Worm (Caenorhabditis elegans) whole organism, L4/young adult: ENCODE results near the gene tut-2.

ENCODE experiments used
- W03F9.2 ChIP-seq: fragments of 150-350 bp; optimal IDR thresholded peaks from 2 replicates; lab custom pipeline; 2014; ENCODE audit warnings: missing biosample characterization, missing genetic modification characterization
- dao-5 ChIP-seq: sonication (generic microtip); optimal IDR thresholded peaks from 2 replicates; lab custom pipeline; 2016; ENCODE audit warnings: missing genotype, missing genetic modification characterization, moderate library complexity, missing compliant biosample characterization
- him-1 ChIP-seq: sonication (generic microtip); optimal IDR thresholded peaks from 2 replicates; lab custom pipeline; 2016; ENCODE audit warnings: missing genotype, missing genetic modification reagents, missing genetic modification characterization, missing compliant biosample characterization

tut-2 gene

DNA sequence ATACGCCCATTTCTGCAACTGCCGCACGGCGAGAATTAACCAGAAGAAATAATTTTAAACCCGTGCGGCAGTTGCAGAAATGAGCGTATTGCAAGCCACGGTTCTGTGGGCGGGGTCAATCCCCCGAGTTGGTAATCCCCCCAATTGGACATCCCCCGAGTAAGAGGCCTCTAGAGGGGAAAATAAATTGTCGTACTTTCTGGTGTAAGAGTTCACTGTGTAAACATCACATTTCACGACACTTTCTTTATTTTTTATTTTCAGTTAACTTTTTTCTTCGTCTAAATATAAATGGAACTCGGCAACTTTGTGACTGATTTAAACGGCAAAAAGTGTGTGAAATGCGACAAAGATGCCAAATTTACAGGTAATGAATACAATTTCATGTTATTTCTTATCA lies at the start of gene tut-2:
TSS of gene tut-2 (plus strand) at position 277 of the 400 bp plus-strand sequence.
- no peak for TF ChIP-seq W03F9.2 (tag; lab: Kevin White, UChicago)
- no peak for TF ChIP-seq him-1 (tag; lab: Kevin White, UChicago)
- TF ChIP-seq dao-5 (tag; lab: Kevin White, UChicago) = no peak

DNA sequence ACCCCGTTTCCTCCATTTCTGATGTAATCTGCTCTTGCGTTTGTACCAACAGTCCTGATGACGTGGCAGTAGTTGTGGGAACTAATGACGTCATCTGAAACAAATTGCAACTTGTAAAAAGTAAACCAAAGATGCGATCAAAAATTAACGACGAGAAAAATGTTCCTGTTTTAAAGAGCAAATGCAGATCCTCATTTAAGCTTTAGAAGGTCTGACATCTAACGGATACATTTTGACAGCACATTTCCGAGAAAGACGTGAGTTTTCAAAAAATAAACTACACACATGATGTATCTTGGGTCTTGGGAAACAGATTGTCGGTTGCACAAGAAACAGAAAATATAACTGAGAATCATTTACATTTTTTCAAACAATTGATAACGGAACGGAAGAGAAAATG lies 42.5 kb upstream of the tut-2 start, which contains the start of gene H09F14.1:
TSS of gene H09F14.1 (minus strand) at position 101 of the 400 bp plus-strand sequence.
- TF ChIP-seq him-1 (tag; lab: Kevin White, UChicago) = no peak
- no peak for TF ChIP-seq W03F9.2 (tag; lab: Kevin White, UChicago)
- TF ChIP-seq dao-5 (tag; lab: Kevin White, UChicago) = no peak

DNA sequence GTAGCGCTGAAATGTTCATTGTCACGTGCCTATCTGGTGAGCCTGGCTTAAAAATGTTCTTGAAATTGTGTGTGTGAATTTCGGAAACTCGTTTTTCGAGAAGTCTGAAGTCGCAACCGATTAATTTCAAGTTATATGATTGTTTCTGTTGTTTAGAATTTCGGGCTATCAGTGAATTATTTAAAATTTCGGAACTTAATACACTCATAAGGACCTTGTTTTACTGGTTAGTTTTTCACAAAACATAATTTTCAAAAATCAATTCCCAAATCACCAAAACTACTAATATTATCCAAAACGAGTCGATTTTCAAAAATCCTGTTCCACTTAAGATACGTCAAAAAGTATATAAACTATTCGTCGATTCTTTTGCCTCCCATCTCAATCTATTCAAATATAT lies 27.5 kb upstream of the tut-2 start:
- TF ChIP-seq W03F9.2 (tag; lab: Kevin White, UChicago) = no peak
- TF ChIP-seq him-1 (tag; lab: Kevin White, UChicago) = no peak
- no peak for TF ChIP-seq dao-5 (tag; lab: Kevin White, UChicago)

DNA sequence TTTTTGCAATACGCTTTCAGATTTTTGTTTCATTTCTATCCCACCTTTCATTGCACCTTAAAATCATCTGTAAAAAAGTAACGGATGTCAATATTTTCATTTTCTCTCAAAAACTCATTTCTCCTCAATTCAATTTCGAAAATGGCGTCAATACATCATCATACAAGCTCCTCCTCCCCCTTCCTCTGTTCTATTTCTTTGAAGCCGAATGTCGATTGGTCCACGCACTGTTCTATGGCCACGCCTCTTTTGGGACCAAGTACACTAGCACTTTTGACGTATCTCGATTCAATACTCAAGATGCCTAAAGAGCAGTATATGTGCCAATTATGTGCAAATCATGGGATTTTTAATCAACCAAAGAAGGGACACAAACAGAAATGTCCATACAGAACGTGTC lies 25.3 kb upstream of the tut-2 start, which contains the start of gene mab-23:
TSS of gene mab-23 (plus strand) at position 301 of the 400 bp plus-strand sequence.
- no peak for TF ChIP-seq dao-5 (tag; lab: Kevin White, UChicago)
- TF ChIP-seq him-1 (tag; lab: Kevin White, UChicago) = no peak
- no peak for TF ChIP-seq W03F9.2 (tag; lab: Kevin White, UChicago)

DNA sequence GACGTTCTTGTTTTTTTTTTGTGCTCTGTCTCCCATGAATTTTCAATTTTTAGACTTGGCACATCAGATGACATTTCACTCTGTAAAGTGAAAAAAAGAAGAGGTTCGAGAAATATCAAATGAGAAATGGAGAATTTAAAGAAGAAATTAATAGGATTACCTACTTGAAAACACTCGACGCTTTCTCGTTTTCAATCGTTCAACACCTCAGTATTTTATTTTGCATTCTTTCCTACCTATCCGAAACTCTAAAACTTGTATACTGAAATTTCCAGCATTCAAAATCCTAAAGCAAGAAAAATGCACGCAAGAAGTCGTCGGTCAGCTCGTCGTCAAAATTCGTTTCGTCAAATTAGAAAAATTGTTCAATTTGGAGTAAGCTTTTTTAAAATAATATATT lies 22.3 kb upstream of the tut-2 start, which contains the start of gene kvs-2:
TSS of gene kvs-2 (plus strand) at position 301 of the 400 bp plus-strand sequence.
- TF ChIP-seq dao-5 (tag; lab: Kevin White, UChicago) (no peak), him-1 (tag; lab: Kevin White, UChicago) (no peak), W03F9.2 (tag; lab: Kevin White, UChicago) (no peak)

DNA sequence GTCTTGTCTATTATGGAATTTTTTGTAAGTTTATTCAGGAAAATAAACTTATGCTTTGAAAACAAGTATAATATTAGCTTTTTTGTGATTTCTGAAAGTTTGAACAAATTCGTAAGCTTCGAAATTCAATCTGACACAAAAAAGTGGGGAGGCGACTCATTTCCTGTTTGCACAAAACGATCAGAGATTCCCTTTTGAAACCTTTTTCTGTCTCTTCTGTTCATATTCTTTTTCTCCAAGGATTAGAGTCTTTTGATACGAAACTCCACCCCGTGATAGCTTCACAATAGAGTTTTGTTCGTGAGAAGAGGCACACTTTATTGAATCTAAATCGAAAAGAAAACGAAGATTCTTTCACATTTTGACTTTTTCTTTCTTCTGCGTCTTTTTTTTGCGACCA lies 17.1 kb upstream of the tut-2 start:
- TF ChIP-seq W03F9.2 (tag; lab: Kevin White, UChicago) (no peak), dao-5 (tag; lab: Kevin White, UChicago) (no peak), him-1 (tag; lab: Kevin White, UChicago) (no peak)

DNA sequence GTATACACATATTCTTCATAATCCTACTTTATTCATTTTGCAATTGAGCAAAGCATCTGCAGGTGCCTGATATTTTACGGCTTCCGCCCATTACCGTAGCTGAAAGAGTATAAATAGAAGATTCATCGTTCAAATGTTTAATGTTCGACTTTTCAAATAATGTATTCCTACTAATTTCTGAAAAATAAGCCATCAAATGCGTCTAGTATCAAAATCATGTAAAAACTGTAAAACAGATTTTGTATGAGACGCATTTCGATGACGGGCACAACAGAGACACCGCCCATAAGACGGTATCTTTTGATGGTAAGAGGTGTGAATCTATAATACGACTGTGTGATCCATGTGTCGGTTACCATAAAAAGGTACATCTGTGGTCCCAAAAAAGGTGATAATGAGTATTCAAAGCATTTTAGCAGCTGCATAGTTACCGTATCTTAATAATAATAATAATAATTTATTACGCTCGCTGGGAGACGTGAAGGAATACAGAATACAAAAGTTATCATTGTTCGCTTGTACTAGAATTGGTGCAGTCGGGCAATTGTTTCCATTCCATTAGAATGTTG lies 10.9 kb upstream of the tut-2 start, which contains the start of the genes C32C4.3 and C32C4.16:
TSS of gene C32C4.3 (minus strand) at position 101 of the 569 bp plus-strand sequence.
TSS of gene C32C4.16 (plus strand) at position 519 of the 569 bp plus-strand sequence.
- no peak for TF ChIP-seq him-1 (tag; lab: Kevin White, UChicago)
- no peak for TF ChIP-seq W03F9.2 (tag; lab: Kevin White, UChicago)
- TF ChIP-seq dao-5 (tag; lab: Kevin White, UChicago) = no peak

DNA sequence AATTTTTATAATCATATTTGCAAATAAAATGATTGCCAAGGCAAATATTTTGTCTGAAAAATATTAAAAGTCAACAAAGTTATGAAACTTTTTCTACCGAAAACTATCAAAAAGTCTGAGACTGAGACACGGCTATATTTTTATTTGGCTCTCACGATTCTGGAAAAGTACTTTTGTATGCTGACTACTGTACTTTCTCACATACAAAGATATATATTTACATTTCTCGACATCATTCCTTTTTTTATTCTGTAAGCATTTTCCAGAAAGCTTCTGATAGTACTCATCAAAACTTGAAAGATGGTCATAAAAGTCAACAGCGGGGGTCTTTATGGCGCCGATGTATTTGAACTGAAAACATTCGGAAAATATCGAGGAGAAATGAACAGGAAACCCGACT lies 9.9 kb upstream of the tut-2 start, which contains the start of gene aqp-6:
TSS of gene aqp-6 (plus strand) at position 301 of the 400 bp plus-strand sequence.
- TF ChIP-seq W03F9.2 (tag; lab: Kevin White, UChicago) = no peak
- no peak for TF ChIP-seq dao-5 (tag; lab: Kevin White, UChicago)
- no peak for TF ChIP-seq him-1 (tag; lab: Kevin White, UChicago)

DNA sequence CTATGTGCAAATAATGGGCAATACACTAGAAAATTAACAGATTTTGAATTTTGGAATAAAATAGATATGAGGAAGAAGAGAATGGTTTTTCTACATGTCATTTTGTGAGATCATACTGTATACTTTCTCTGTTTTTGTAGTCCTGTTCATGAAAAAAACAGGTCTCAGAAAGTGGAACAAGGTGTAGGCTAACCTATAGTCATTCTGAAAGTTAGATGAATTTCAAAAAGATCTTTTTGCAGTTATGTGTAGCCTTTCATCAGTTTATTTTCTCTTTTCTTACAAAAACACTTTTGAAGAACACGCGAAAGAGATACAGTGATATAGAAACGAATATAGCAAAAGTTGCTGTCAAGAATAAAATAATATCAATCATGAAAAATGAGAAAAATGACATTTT lies 3.9 kb upstream of the tut-2 start, which contains the start of gene ugt-35:
TSS of gene ugt-35 (minus strand) at position 101 of the 400 bp plus-strand sequence.
- TF ChIP-seq him-1 (tag; lab: Kevin White, UChicago) (no peak), dao-5 (tag; lab: Kevin White, UChicago) (no peak), W03F9.2 (tag; lab: Kevin White, UChicago) (no peak)

DNA sequence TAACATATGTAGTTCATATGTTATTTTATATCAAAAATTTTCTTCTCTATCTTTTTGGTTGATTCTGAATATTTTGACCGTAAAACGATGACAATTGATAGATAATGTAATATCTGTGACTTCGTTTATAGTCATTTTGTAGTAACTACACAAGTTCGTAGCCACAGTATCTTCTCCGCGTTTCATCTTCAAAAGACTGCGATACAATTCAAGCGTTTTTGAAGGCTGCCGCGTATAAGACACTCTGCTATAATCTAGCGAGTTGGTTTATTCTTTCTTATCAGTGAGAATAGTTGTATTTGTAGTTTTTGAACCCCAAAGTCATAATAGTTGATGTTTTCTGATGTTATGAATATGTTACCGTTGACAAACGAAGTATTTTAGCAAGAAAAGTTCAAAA lies 1.1 kb upstream of the tut-2 start, which contains the start of gene ugt-34:
TSS of gene ugt-34 (minus strand) at position 21 of the 400 bp plus-strand sequence.
- TF ChIP-seq dao-5 (tag; lab: Kevin White, UChicago) (no peak), him-1 (tag; lab: Kevin White, UChicago) (no peak), W03F9.2 (tag; lab: Kevin White, UChicago) (no peak)

DNA sequence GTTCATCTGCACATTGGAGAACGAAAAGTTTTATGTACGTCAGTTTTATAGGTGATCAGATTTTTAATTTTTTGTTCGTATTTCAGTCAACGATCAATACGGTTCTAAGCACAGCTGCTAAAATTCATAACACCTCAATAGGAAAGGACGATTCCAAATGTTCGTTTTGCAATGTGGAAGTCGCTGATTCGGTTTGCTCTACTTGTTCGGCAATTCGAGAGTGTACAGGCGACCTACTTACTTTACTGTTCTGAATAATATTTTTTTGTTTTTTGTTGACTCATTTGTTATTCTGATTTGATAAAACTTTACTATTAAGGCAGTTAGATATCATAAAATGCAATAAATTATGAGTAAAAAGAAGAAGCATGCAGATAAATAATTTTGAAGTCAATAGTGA lies 1.3 kb downstream of the tut-2 start:
- TF ChIP-seq dao-5 (tag; lab: Kevin White, UChicago) = no peak
- TF ChIP-seq him-1 (tag; lab: Kevin White, UChicago) = no peak
- no peak for TF ChIP-seq W03F9.2 (tag; lab: Kevin White, UChicago)

DNA sequence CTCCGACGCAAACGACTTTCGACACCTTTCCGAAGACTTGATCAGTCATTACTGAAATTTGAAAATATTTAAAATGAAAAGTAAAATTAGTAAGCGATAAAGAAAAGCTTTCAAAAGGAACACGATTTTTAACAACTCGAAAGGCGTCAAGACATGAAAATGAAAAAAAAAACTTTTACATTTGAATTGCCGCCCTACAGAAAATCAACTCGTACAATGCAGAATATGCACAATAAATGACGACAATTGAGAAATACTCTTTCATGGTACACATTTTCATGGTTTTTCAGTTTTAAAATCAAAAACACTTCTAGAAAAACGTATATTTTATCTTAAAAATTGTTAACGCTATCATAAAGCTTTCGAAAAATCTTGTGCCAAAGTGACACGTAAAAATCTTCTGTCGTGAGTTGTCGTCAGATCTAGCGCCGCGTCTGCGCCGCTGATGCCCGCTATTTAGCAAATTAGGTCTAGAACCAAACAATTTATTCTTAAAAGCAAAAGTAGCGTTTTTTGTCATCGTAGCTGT lies 3.4 kb downstream of the tut-2 start, which contains the start of gene sqv-4:
TSS of gene sqv-4 (minus strand) at position 51 of the 529 bp plus-strand sequence.
- peak; percentile 32 for TF ChIP-seq W03F9.2 (tag; lab: Kevin White, UChicago)
- no peak for TF ChIP-seq him-1 (tag; lab: Kevin White, UChicago)
- no peak for TF ChIP-seq dao-5 (tag; lab: Kevin White, UChicago)

DNA sequence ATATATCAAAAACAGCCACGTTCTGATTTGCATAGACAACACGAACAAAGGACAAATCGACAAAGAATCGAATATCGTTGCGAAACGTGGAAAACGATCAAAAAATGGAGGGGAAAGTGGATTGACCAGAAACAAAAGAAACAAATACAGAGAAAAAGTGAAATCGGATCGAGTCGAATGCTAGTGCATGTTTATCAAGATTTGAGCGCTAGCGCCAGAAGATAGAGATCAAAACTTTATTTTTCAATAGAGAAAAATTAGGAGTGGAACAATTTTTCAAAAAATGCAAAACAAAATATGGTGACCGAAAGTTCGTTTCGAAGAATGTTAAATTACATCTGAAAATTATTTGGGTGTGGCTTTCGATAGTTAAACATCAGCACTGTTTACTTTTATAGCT lies 4.0 kb downstream of the tut-2 start:
- TF ChIP-seq dao-5 (tag; lab: Kevin White, UChicago) (no peak), W03F9.2 (tag; lab: Kevin White, UChicago) (no peak), him-1 (tag; lab: Kevin White, UChicago) (no peak)
